Worm (Caenorhabditis elegans) whole organism, mixed stage, embryonic: ENCODE measurements around the gene str-206.

ENCODE experiments used
- M03D4.4 ChIP-seq: sonication (generic microtip); optimal IDR thresholded peaks from 2 replicates; lab custom pipeline; 2017; ENCODE audit warnings: mild to moderate bottlenecking, missing genetic modification characterization, missing compliant biosample characterization
- elt-3 ChIP-seq: fragments of 150-350 bp; optimal IDR thresholded peaks from 2 replicates; lab custom pipeline; 2014; ENCODE audit warnings: missing biosample characterization, missing genetic modification characterization
- flh-1 ChIP-seq: fragments of 200-800 bp; sonication (Bioruptor generic); optimal IDR thresholded peaks from 2 replicates; lab custom pipeline; 2018; ENCODE audit warnings: mild to moderate bottlenecking, missing genetic modification characterization, moderate library complexity, missing compliant biosample characterization
- lin-13 ChIP-seq: fragments of 150-350 bp; optimal IDR thresholded peaks from 2 replicates; lab custom pipeline; 2014; ENCODE audit warnings: missing biosample characterization, missing genetic modification characterization
- lsy-2 ChIP-seq: fragments of 150-350 bp; optimal IDR thresholded peaks from 2 replicates; lab custom pipeline; 2014; ENCODE audit warnings: missing biosample characterization, missing genetic modification characterization
- nhr-237 ChIP-seq: fragments of 150-350 bp; optimal IDR thresholded peaks from 2 replicates; lab custom pipeline; 2014; ENCODE audit warnings: missing biosample characterization, missing genetic modification characterization
- nhr-76 ChIP-seq: sonication (generic microtip); optimal IDR thresholded peaks from 2 replicates; lab custom pipeline; 2017; ENCODE audit warnings: missing biosample characterization, missing genetic modification characterization
- snpc-4 ChIP-seq: fragments of 150-350 bp; optimal IDR thresholded peaks from 2 replicates; lab custom pipeline; 2014; ENCODE audit warnings: missing biosample characterization, missing genetic modification characterization
- sptf-1 ChIP-seq: sonication (generic microtip); optimal IDR thresholded peaks from 2 replicates; lab custom pipeline; 2017; ENCODE audit warnings: mild to moderate bottlenecking, missing genetic modification characterization, moderate library complexity, missing compliant biosample characterization
- tbx-8 ChIP-seq: fragments of 200-800 bp; sonication (Bioruptor generic); optimal IDR thresholded peaks from 2 replicates; lab custom pipeline; 2018; ENCODE audit warnings: mild to moderate bottlenecking, missing genetic modification characterization, moderate library complexity, missing compliant biosample characterization
- unc-39 ChIP-seq: fragments of 150-350 bp; optimal IDR thresholded peaks from 2 replicates; lab custom pipeline; 2014; ENCODE audit warnings: missing biosample characterization, missing genetic modification characterization
- unc-62 ChIP-seq: fragments of 150-350 bp; optimal IDR thresholded peaks from 2 replicates; lab custom pipeline; 2014; ENCODE audit warnings: missing biosample characterization, missing genetic modification reagents, missing genetic modification characterization

DNA sequence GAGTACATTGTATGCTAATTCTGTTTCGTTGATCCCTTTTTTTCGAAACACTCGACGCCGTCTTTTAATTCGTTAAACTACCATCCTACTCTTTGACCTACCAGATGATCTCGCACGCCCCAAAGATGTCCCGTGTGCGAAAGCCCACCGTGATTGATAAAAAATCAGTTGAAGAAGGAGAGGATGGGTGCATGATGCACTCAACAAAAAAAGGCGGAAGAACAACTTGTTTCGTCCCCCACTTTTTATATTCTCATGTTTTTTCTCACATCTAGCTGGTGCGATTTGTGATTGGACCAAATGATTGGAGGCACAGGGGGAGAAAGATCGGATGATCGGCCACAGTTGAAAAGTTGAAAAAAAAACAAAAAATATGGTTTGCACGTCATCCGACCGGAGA is 20.4 kb downstream of the str-206 start:
- TF ChIP-seq tbx-8 (GFP tag; lab: Kevin White, UChicago) (no peak), flh-1 (GFP tag; lab: Kevin White, UChicago) (no peak), nhr-237 (tag; lab: Kevin White, UChicago) (no peak), unc-39 (tag; lab: Kevin White, UChicago) (no peak), lin-13 (tag; lab: Kevin White, UChicago) (no peak), unc-62 (no peak), nhr-76 (no peak), sptf-1 (tag; lab: Kevin White, UChicago) (no peak), elt-3 (tag; lab: Kevin White, UChicago) (no peak), snpc-4 (tag; lab: Kevin White, UChicago) (no peak), lsy-2 (no peak), M03D4.4 (tag; lab: Kevin White, UChicago) (no peak)
